Fruit fly (Drosophila melanogaster) whole organism, embryonic: Measurements from ENCODE around the gene CG9302.
A peak's percentile ranks its signal among the peaks of the same experiment; 100 is the strongest.

Experiments used
- Aef1 ChIP-seq: fragments of 200-800 bp; sonication (Bioruptor generic); IDR thresholded peaks from 3 replicates; pipeline ENCODE4 v1.3.6; 2022; ENCODE audit warnings: missing biosample characterization, missing genetic modification characterization
- Atf6 ChIP-seq: fragments of 200-800 bp; sonication (Bioruptor generic); IDR thresholded peaks from 2 replicates; pipeline ENCODE4 v1.3.6; 2022; ENCODE audit warnings: missing biosample characterization, missing genetic modification characterization
- Bgb ChIP-seq: fragments of 200-800 bp; sonication (Bioruptor generic); IDR thresholded peaks from 2 replicates; pipeline ENCODE4 v1.3.6; 2022; ENCODE audit warnings: missing biosample characterization, missing genetic modification characterization; ENCODE audit not compliant: partially characterized antibody
- CG10209 ChIP-seq: fragments of 200-800 bp; sonication (Bioruptor generic); optimal IDR thresholded peaks from 3 replicates; lab custom pipeline; 2017; ENCODE audit warnings: missing biosample characterization, mild to moderate bottlenecking, missing genetic modification characterization, missing genetic modification reagents
- CG10274 ChIP-seq: fragments of 200-800 bp; sonication (Bioruptor generic); optimal IDR thresholded peaks from 3 replicates; lab custom pipeline; 2017; ENCODE audit warnings: missing biosample characterization, mild to moderate bottlenecking, missing genetic modification characterization
- CG10321 ChIP-seq: fragments of 200-800 bp; sonication (Bioruptor generic); IDR thresholded peaks from 2 replicates; pipeline ENCODE4 v1.3.6; 2022; ENCODE audit warnings: missing biosample characterization, missing genetic modification characterization
- CG10366 ChIP-seq: fragments of 200-800 bp; sonication (Bioruptor generic); IDR thresholded peaks from 2 replicates; pipeline ENCODE4 v1.3.6; 2022; ENCODE audit warnings: missing biosample characterization, missing genetic modification characterization
- CG11456 ChIP-seq: fragments of 200-800 bp; sonication (Bioruptor generic); IDR thresholded peaks from 3 replicates; pipeline ENCODE4 v1.3.6; 2022; ENCODE audit warnings: missing biosample characterization, missing genetic modification characterization
- CG11723 ChIP-seq: fragments of 200-800 bp; sonication (Bioruptor generic); optimal IDR thresholded peaks from 2 replicates; lab custom pipeline; 2017; ENCODE audit warnings: missing biosample characterization, mild to moderate bottlenecking, missing genetic modification characterization
- CG14050 ChIP-seq: fragments of 200-800 bp; sonication (Bioruptor generic); IDR thresholded peaks from 3 replicates; pipeline ENCODE4 v1.3.6; 2022; ENCODE audit warnings: missing biosample characterization, missing genetic modification characterization
- CG14667 ChIP-seq: fragments of 200-800 bp; sonication (Bioruptor generic); IDR thresholded peaks from 2 replicates; pipeline ENCODE4 v1.3.6; 2022; ENCODE audit warnings: missing biosample characterization, missing genetic modification characterization
- CG15479 ChIP-seq: fragments of 200-800 bp; sonication (Bioruptor generic); optimal IDR thresholded peaks from 3 replicates; lab custom pipeline; 2019; ENCODE audit warnings: missing biosample characterization, mild to moderate bottlenecking, missing genetic modification characterization, moderate library complexity
- CG1603 ChIP-seq: fragments of 200-800 bp; sonication (Bioruptor generic); optimal IDR thresholded peaks from 2 replicates; lab custom pipeline; 2019; ENCODE audit warnings: missing biosample characterization, mild to moderate bottlenecking, missing genetic modification characterization, moderate library complexity
- CG18476 ChIP-seq: fragments of 200-800 bp; sonication (Bioruptor generic); optimal IDR thresholded peaks from 2 replicates; lab custom pipeline; 2016; ENCODE audit warnings: missing biosample characterization, mild to moderate bottlenecking, missing genetic modification characterization
- CG2202 ChIP-seq: fragments of 200-800 bp; sonication (Bioruptor generic); optimal IDR thresholded peaks from 2 replicates; lab custom pipeline; 2018; ENCODE audit warnings: missing biosample characterization, mild to moderate bottlenecking, missing genetic modification characterization
- CG2889 ChIP-seq: fragments of 200-800 bp; sonication (Bioruptor generic); IDR thresholded peaks from 3 replicates; pipeline ENCODE4 v1.3.6; 2022; ENCODE audit warnings: missing biosample characterization, missing genetic modification characterization
- CG31224 ChIP-seq: fragments of 200-800 bp; sonication (Bioruptor generic); IDR thresholded peaks from 2 replicates; pipeline ENCODE4 v1.3.6; 2022; ENCODE audit warnings: missing biosample characterization, missing genetic modification characterization
- CG3163 ChIP-seq: fragments of 200-800 bp; sonication (Bioruptor generic); optimal IDR thresholded peaks from 3 replicates; lab custom pipeline; 2016; ENCODE audit warnings: missing biosample characterization, missing genetic modification characterization
- CG3281 ChIP-seq: fragments of 200-800 bp; sonication (Bioruptor generic); optimal IDR thresholded peaks from 3 replicates; lab custom pipeline; 2017; ENCODE audit warnings: missing biosample characterization, mild to moderate bottlenecking, missing genetic modification characterization
- CG3838 ChIP-seq: fragments of 200-800 bp; sonication (Bioruptor generic); optimal IDR thresholded peaks from 3 replicates; lab custom pipeline; 2016; ENCODE audit warnings: missing biosample characterization, missing genetic modification characterization
- CG3847 ChIP-seq: fragments of 200-800 bp; sonication (Bioruptor generic); IDR thresholded peaks from 2 replicates; pipeline ENCODE4 v1.3.6; 2022; ENCODE audit warnings: missing biosample characterization, missing genetic modification characterization
- CG4424 ChIP-seq: fragments of 200-800 bp; sonication (Bioruptor generic); optimal IDR thresholded peaks from 3 replicates; lab custom pipeline; 2016; ENCODE audit warnings: missing biosample characterization, missing genetic modification characterization
- CG4707 ChIP-seq: fragments of 200-800 bp; sonication (Bioruptor generic); optimal IDR thresholded peaks from 2 replicates; lab custom pipeline; 2018; ENCODE audit warnings: missing biosample characterization, mild to moderate bottlenecking, missing genetic modification characterization, moderate library complexity
- CG4854 ChIP-seq: fragments of 200-800 bp; sonication (Bioruptor generic); optimal IDR thresholded peaks from 2 replicates; lab custom pipeline; 2016; ENCODE audit warnings: missing biosample characterization, missing genetic modification characterization, inconsistent platforms
- CG7745 ChIP-seq: fragments of 200-800 bp; sonication (Bioruptor generic); optimal IDR thresholded peaks from 2 replicates; lab custom pipeline; 2018; ENCODE audit warnings: missing biosample characterization, mild to moderate bottlenecking, missing genetic modification characterization, moderate library complexity
- D ChIP-seq, 2 experiments: fragments of 200-800 bp in 1 of 2; fragments of >200 bp in 1 of 2; sonication (Bioruptor generic) in 1 of 2; optimal IDR thresholded peaks; 2 replicates in 1 of 2; 3 replicates in 1 of 2; lab custom pipeline; 2017; ENCODE audit warnings: mild to moderate bottlenecking in 1 of 2, missing biosample characterization in 1 of 2, missing genetic modification characterization in 1 of 2, missing genetic modification reagents in 1 of 2
- Dbx ChIP-seq: fragments of 200-800 bp; sonication (Bioruptor generic); IDR thresholded peaks from 3 replicates; pipeline ENCODE4 v1.3.6; 2022; ENCODE audit warnings: missing biosample characterization, missing genetic modification characterization
- Dll ChIP-seq: fragments of 200-800 bp; sonication (Bioruptor generic); IDR thresholded peaks from 4 replicates; pipeline ENCODE4 v1.3.6; 2022; ENCODE audit warnings: missing biosample characterization, missing genetic modification characterization; ENCODE audit not compliant: partially characterized antibody
- HHEX ChIP-seq: fragments of 200-800 bp; sonication (Bioruptor generic); optimal IDR thresholded peaks from 3 replicates; lab custom pipeline; 2017; ENCODE audit warnings: missing biosample characterization, mild to moderate bottlenecking, missing genetic modification characterization, missing genetic modification reagents
- Hsf ChIP-seq: fragments of 200-800 bp; sonication (Bioruptor generic); optimal IDR thresholded peaks from 3 replicates; lab custom pipeline; 2016; ENCODE audit warnings: missing biosample characterization, missing genetic modification characterization
- Max ChIP-seq: fragments of 200-800 bp; sonication (Bioruptor generic); optimal IDR thresholded peaks from 2 replicates; lab custom pipeline; 2016; ENCODE audit warnings: missing biosample characterization, mild to moderate bottlenecking, missing genetic modification characterization
- Mrtf ChIP-seq: fragments of 200-800 bp; sonication (Bioruptor generic); IDR thresholded peaks from 3 replicates; pipeline ENCODE4 v1.3.6; 2022; ENCODE audit warnings: missing biosample characterization, missing genetic modification characterization
- Rx ChIP-seq: fragments of 200-800 bp; sonication (Bioruptor generic); IDR thresholded peaks from 2 replicates; pipeline ENCODE4 v1.3.6; 2022; ENCODE audit warnings: missing biosample characterization, missing genetic modification characterization
- Sox102F ChIP-seq: fragments of 200-800 bp; sonication (Bioruptor generic); optimal IDR thresholded peaks from 2 replicates; lab custom pipeline; 2018; ENCODE audit warnings: missing biosample characterization, mild to moderate bottlenecking, missing genetic modification characterization, moderate library complexity
- Trl ChIP-seq, 3 experiments: fragments of >200 bp in 2 of 3; fragments of 200-800 bp in 1 of 3; sonication (Bioruptor generic) in 1 of 3; optimal IDR thresholded peaks; 2 replicates in 1 of 3; 3 replicates in 2 of 3; lab custom pipeline; 2016 to 2017; ENCODE audit warnings: missing biosample characterization in 1 of 3, missing genetic modification characterization in 1 of 3
- amos ChIP-seq: fragments of 200-800 bp; sonication (Bioruptor generic); IDR thresholded peaks from 2 replicates; pipeline ENCODE4 v1.3.6; 2022; ENCODE audit warnings: missing biosample characterization, missing genetic modification characterization; ENCODE audit not compliant: partially characterized antibody
- ara ChIP-seq: fragments of 200-800 bp; sonication (Bioruptor generic); IDR thresholded peaks from 2 replicates; pipeline ENCODE4 v1.3.6; 2022; ENCODE audit warnings: missing biosample characterization, missing genetic modification characterization
- caup ChIP-seq: fragments of 200-800 bp; sonication (Bioruptor generic); optimal IDR thresholded peaks from 3 replicates; lab custom pipeline; 2017; ENCODE audit warnings: missing biosample characterization, mild to moderate bottlenecking, missing genetic modification characterization, moderate library complexity; ENCODE audit not compliant: severe bottlenecking
- gcm2 ChIP-seq: fragments of 200-800 bp; sonication (Bioruptor generic); optimal IDR thresholded peaks from 2 replicates; lab custom pipeline; 2016; ENCODE audit warnings: missing biosample characterization, missing genetic modification characterization
- grau ChIP-seq: fragments of 200-800 bp; optimal IDR thresholded peaks from 3 replicates; lab custom pipeline; 2019; ENCODE audit warnings: missing biosample characterization, mild to moderate bottlenecking, missing genetic modification characterization, moderate library complexity
- ham ChIP-seq: fragments of 200-800 bp; sonication (Bioruptor generic); IDR thresholded peaks from 2 replicates; pipeline ENCODE4 v1.3.6; 2022; ENCODE audit warnings: missing biosample characterization, missing genetic modification characterization
- kni ChIP-seq: fragments of 200-800 bp; sonication (Bioruptor generic); optimal IDR thresholded peaks from 3 replicates; lab custom pipeline; 2017; ENCODE audit warnings: mild to moderate bottlenecking, missing biosample characterization, missing genetic modification reagents, missing genetic modification characterization
- org-1 ChIP-seq: fragments of 200-800 bp; sonication (Bioruptor generic); optimal IDR thresholded peaks from 2 replicates; lab custom pipeline; 2017; ENCODE audit warnings: missing biosample characterization, missing genetic modification characterization
- repo ChIP-seq: fragments of 200-800 bp; sonication (Bioruptor generic); optimal IDR thresholded peaks from 2 replicates; lab custom pipeline; 2016; ENCODE audit warnings: missing biosample characterization, missing genetic modification characterization
- schlank ChIP-seq: fragments of 200-800 bp; sonication (Bioruptor generic); optimal IDR thresholded peaks from 2 replicates; lab custom pipeline; 2018; ENCODE audit warnings: missing biosample characterization, mild to moderate bottlenecking, missing genetic modification characterization
- stwl ChIP-seq: fragments of 200-800 bp; sonication (Bioruptor generic); optimal IDR thresholded peaks from 3 replicates; lab custom pipeline; 2018; ENCODE audit warnings: missing biosample characterization, mild to moderate bottlenecking, missing genetic modification characterization, moderate library complexity
- sug ChIP-seq: fragments of 200-800 bp; optimal IDR thresholded peaks from 2 replicates; lab custom pipeline; 2019; ENCODE audit warnings: missing biosample characterization, mild to moderate bottlenecking, missing genetic modification characterization, moderate library complexity
- vnd ChIP-seq: fragments of 200-800 bp; sonication (Bioruptor generic); IDR thresholded peaks from 3 replicates; pipeline ENCODE4 v1.3.6; 2022; ENCODE audit warnings: missing biosample characterization, missing genetic modification characterization; ENCODE audit not compliant: partially characterized antibody
- wor ChIP-seq: fragments of 200-800 bp; sonication (Bioruptor generic); IDR thresholded peaks from 2 replicates; pipeline ENCODE4 v1.3.6; 2022; ENCODE audit warnings: missing biosample characterization, missing genetic modification characterization

CG9302 gene

DNA sequence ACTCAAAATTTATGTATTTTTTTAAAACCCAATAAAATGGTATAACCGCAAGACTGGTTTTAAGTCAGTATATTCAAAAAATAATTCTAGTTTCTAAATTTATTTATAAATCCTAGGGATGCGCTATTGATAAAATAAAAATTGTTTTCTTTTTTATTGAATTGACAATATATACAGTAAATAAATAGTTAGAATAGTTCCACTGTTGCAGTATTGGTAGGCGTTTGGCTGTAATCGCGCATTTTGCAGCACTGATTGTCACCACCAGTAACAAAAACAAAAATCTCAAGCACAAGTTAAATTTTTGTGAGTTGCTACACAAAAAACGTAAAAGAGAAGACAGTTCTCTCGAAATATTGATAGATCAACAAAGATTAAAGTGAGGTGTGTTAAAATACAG lies 9.4 kb downstream of the CG9302 start, which contains the start of gene CG31855 (continued):
- TF ChIP-seq CG4854 (GFP tag; lab: Kevin White, UChicago) (peak; percentile 87), sug (tag; lab: Kevin White, UChicago) (peak; percentile 81), CG2889 (GFP tag; lab: Robert Waterston, UW) (peak; percentile 57; the same call in 2 of the 3 replicates), CG31224 (GFP tag; lab: Robert Waterston, UW) (peak; percentile 52; the same call in 1 of the 2 replicates), CG3281 (GFP tag; lab: Kevin White, UChicago) (peak; percentile 84), amos (GFP tag; lab: Robert Waterston, UW) (no peak; the same call in 1 of the 2 replicates), CG4707 (GFP tag; lab: Kevin White, UChicago) (peak; percentile 91), Trl (optimal IDR thresholded peaks at IDR 0.05; lab: Kevin White, UChicago) (no peak), Trl (GFP tag; optimal IDR thresholded peaks at IDR 0.05; lab: Kevin White, UChicago) (peak; percentile 79), CG10366 (GFP tag; lab: Robert Waterston, UW) (peak; percentile 76), gcm2 (GFP tag; lab: Kevin White, UChicago) (peak; percentile 72), CG14667 (GFP tag; lab: Robert Waterston, UW) (peak; percentile 64), Rx (0 out of 2 replicates have a peak, but pooled peaks have one; percentile 9), CG10321 (GFP tag; lab: Robert Waterston, UW) (0 out of 2 replicates have a peak, but pooled peaks have one; percentile 21), ara (peak; percentile 62; the same call in 1 of the 2 replicates), CG15479 (GFP tag; lab: Kevin White, UChicago) (no peak), stwl (tag; lab: Kevin White, UChicago) (peak; percentile 55), CG18476 (peak; percentile 74), Sox102F (peak; percentile 71), D (optimal IDR thresholded peaks at IDR 0.05; lab: Kevin White, UChicago) (no peak), D (GFP tag; optimal IDR thresholded peaks at IDR 0.05; lab: Kevin White, UChicago) (peak; percentile 56), vnd (GFP tag; lab: Robert Waterston, UW) (0 out of 3 replicates have a peak, but pooled peaks have one; percentile 35), CG2202 (tag; lab: Kevin White, UChicago) (peak; percentile 53), wor (GFP tag; lab: Robert Waterston, UW) (no peak; the same call in 1 of the 2 replicates), CG3838 (GFP tag; lab: Kevin White, UChicago) (peak; percentile 22), org-1 (GFP tag; lab: Kevin White, UChicago) (peak; percentile 43), Dbx (GFP tag; lab: Robert Waterston, UW) (peak; percentile 90), Aef1 (peak; percentile 89), caup (GFP tag; lab: Kevin White, UChicago) (peak; percentile 87), CG11723 (GFP tag; lab: Kevin White, UChicago) (peak; percentile 63), schlank (peak; percentile 61), CG10209 (GFP tag; lab: Kevin White, UChicago) (peak; percentile 76), CG1603 (peak; percentile 68), CG3163 (GFP tag; lab: Kevin White, UChicago) (peak; percentile 19), CG10274 (GFP tag; lab: Kevin White, UChicago) (no peak), CG11456 (GFP tag; lab: Robert Waterston, UW) (peak; percentile 90), CG4424 (GFP tag; lab: Kevin White, UChicago) (peak; percentile 86), Max (GFP tag; lab: Kevin White, UChicago) (peak; percentile 81), CG14050 (GFP tag; lab: Robert Waterston, UW) (peak; percentile 67), CG3847 (GFP tag; lab: Robert Waterston, UW) (peak; percentile 91), Mrtf (GFP tag; lab: Robert Waterston, UW) (peak; percentile 54; the same call in 2 of the 3 replicates), Dll (GFP tag; lab: Robert Waterston, UW) (no peak), HHEX (GFP tag; lab: Kevin White, UChicago) (peak; percentile 77), CG7745 (tag; lab: Kevin White, UChicago) (no peak), kni (GFP tag; lab: Kevin White, UChicago) (no peak), Hsf (GFP tag; lab: Kevin White, UChicago) (peak; percentile 80), ham (GFP tag; lab: Robert Waterston, UW) (peak; percentile 37; the same call in 1 of the 2 replicates), repo (no peak), Atf6 (GFP tag; lab: Robert Waterston, UW) (peak; percentile 89), Bgb (GFP tag; lab: Robert Waterston, UW) (peak; percentile 49; the same call in 1 of the 2 replicates), grau (tag; lab: Kevin White, UChicago) (peak; percentile 83)
